Fruit fly (Drosophila melanogaster): ENCODE data around the gene hiw.

hiw gene

dm6 chrX:15043700-15044225 lies 19.5 kb downstream of the hiw start, which contains the start of gene CG5541 (continued):
- TF ChIP-seq nmo (GFP tag; optimal IDR thresholded peaks at IDR 0.05), result peak; percentile 3
- TF ChIP-seq CG17361 (GFP tag; IDR thresholded peaks at IDR 0.05), result 0 out of 3 replicates have a peak, but pooled peaks have one; percentile 19
- peak; percentile 74 for TF ChIP-seq CG7372 (GFP tag; IDR thresholded peaks at IDR 0.05)
- peak; percentile 18 for TF ChIP-seq pzg (GFP tag; optimal IDR thresholded peaks at IDR 0.05)
- TF ChIP-seq zfh2 (GFP tag; optimal IDR thresholded peaks at IDR 0.05), result no peak
- TF ChIP-seq lab (GFP tag; optimal IDR thresholded peaks at IDR 0.05), result peak; percentile 14
- TF ChIP-seq Opbp (GFP tag; IDR thresholded peaks at IDR 0.05; ENCODE audit: partially characterized antibody), result peak; percentile 20; the same call in 1 of the 3 replicates
- TF ChIP-seq NfI (GFP tag; optimal IDR thresholded peaks at IDR 0.05), result peak; percentile 17
- TF ChIP-seq dpn (GFP tag; optimal IDR thresholded peaks at IDR 0.05), result no peak
- TF ChIP-seq CG6683 (GFP tag; optimal IDR thresholded peaks at IDR 0.05), result no peak
- TF ChIP-seq aop (GFP tag; IDR thresholded peaks at IDR 0.05), result no peak
- TF ChIP-seq tap (tag; optimal IDR thresholded peaks at IDR 0.05), result no peak
- TF ChIP-seq mld (GFP tag; IDR thresholded peaks at IDR 0.05; ENCODE audit: partially characterized antibody), result no peak
- peak; percentile 22 for TF ChIP-seq CG13775 (GFP tag; optimal IDR thresholded peaks at IDR 0.05)
- no peak for TF ChIP-seq CG6272 (GFP tag; IDR thresholded peaks at IDR 0.05)
- TF ChIP-seq CG13894 (tag; optimal IDR thresholded peaks at IDR 0.05), result peak; percentile 32
- TF ChIP-seq Scr (GFP tag; IDR thresholded peaks at IDR 0.05; ENCODE audit: partially characterized antibody), result no peak
- peak; percentile 44 for TF ChIP-seq Nf-YC (tag; optimal IDR thresholded peaks at IDR 0.05)
- no peak for TF ChIP-seq H2.0 (GFP tag; IDR thresholded peaks at IDR 0.05)
- peak; percentile 8 for TF ChIP-seq CG30403 (GFP tag; optimal IDR thresholded peaks at IDR 0.05)
- TF ChIP-seq CG10431 (GFP tag; optimal IDR thresholded peaks at IDR 0.05), result no peak
- no peak for TF ChIP-seq stc (GFP tag; IDR thresholded peaks at IDR 0.05)
- TF ChIP-seq CG13287 (GFP tag; IDR thresholded peaks at IDR 0.05; ENCODE audit: partially characterized antibody), result no peak
- TF ChIP-seq crc (GFP tag; optimal IDR thresholded peaks at IDR 0.05), result no peak
- TF ChIP-seq sisA (GFP tag; IDR thresholded peaks at IDR 0.05), result no peak
- TF ChIP-seq CG9215 (GFP tag; IDR thresholded peaks at IDR 0.05), result 0 out of 2 replicates have a peak, but pooled peaks have one; percentile 6
- TF ChIP-seq CG13296 (GFP tag; optimal IDR thresholded peaks at IDR 0.05), result peak; percentile 6
- TF ChIP-seq CG14441 (GFP tag; IDR thresholded peaks at IDR 0.05), result no peak
- TF ChIP-seq NC2β (GFP tag; optimal IDR thresholded peaks at IDR 0.05), result no peak
- no peak for TF ChIP-seq Six4 (GFP tag; optimal IDR thresholded peaks at IDR 0.05)
- TF ChIP-seq CG9609 (GFP tag; optimal IDR thresholded peaks at IDR 0.05), result no peak
- TF ChIP-seq CG12219 (GFP tag; optimal IDR thresholded peaks at IDR 0.05), result peak; percentile 5
- TF ChIP-seq Usf (GFP tag; optimal IDR thresholded peaks at IDR 0.05), result peak; percentile 15
- no peak for TF ChIP-seq CG2202 (tag; optimal IDR thresholded peaks at IDR 0.05)
- no peak for TF ChIP-seq CG4707 (GFP tag; optimal IDR thresholded peaks at IDR 0.05)
- TF ChIP-seq pum (GFP tag; optimal IDR thresholded peaks at IDR 0.05), result no peak
- no peak for TF ChIP-seq nau (GFP tag; optimal IDR thresholded peaks at IDR 0.05)
- TF ChIP-seq CG5180 (GFP tag; optimal IDR thresholded peaks at IDR 0.05), result no peak
- peak; percentile 35; the same call in 1 of the 2 replicates for TF ChIP-seq Rfx (GFP tag; IDR thresholded peaks at IDR 0.05)
- no peak for TF ChIP-seq CG2116 (GFP tag; optimal IDR thresholded peaks at IDR 0.05)
- no peak for TF ChIP-seq TFAM (GFP tag; optimal IDR thresholded peaks at IDR 0.05)
- no peak for TF ChIP-seq bab2 (GFP tag; optimal IDR thresholded peaks at IDR 0.05)
- TF ChIP-seq CG12769 (tag; optimal IDR thresholded peaks at IDR 0.05), result peak; percentile 1
- no peak for TF ChIP-seq CG10959 (GFP tag; IDR thresholded peaks at IDR 0.05)
- no peak for TF ChIP-seq CG10321 (GFP tag; IDR thresholded peaks at IDR 0.05)
- 0 out of 3 replicates have a peak, but pooled peaks have one; percentile 12 for TF ChIP-seq CG11695 (GFP tag; IDR thresholded peaks at IDR 0.05)
- no peak for TF ChIP-seq wor (GFP tag; IDR thresholded peaks at IDR 0.05)
- TF ChIP-seq so (GFP tag; IDR thresholded peaks at IDR 0.05), result no peak
- no peak for TF ChIP-seq peb (GFP tag; IDR thresholded peaks at IDR 0.05)
- no peak for TF ChIP-seq CG16779 (GFP tag; IDR thresholded peaks at IDR 0.05)
- peak; percentile 0 for TF ChIP-seq Fer3 (tag; optimal IDR thresholded peaks at IDR 0.05)
